Worm (Caenorhabditis elegans) whole organism, L1 larva: ENCODE results near the gene dhs-30.

ENCODE experiments used
- C16A3.4 ChIP-seq: fragments of 150-350 bp; optimal IDR thresholded peaks from 2 replicates; lab custom pipeline; 2014; ENCODE audit warnings: missing biosample characterization, missing genetic modification characterization
- F16B12.6 ChIP-seq: fragments of 150-350 bp; optimal IDR thresholded peaks from 2 replicates; lab custom pipeline; 2014; ENCODE audit warnings: missing biosample characterization, missing genetic modification characterization
- blmp-1 ChIP-seq: fragments of 150-350 bp; optimal IDR thresholded peaks from 2 replicates; lab custom pipeline; 2014; ENCODE audit warnings: missing biosample characterization, missing genetic modification characterization
- ceh-88 ChIP-seq: fragments of 200-800 bp; sonication (Bioruptor generic); IDR thresholded peaks from 2 replicates; pipeline ENCODE4 v1.3.6; 2022; ENCODE audit warnings: missing genetic modification characterization, missing compliant biosample characterization
- ceh-90 ChIP-seq: sonication (generic microtip); optimal IDR thresholded peaks from 2 replicates; lab custom pipeline; 2016; ENCODE audit warnings: missing genetic modification characterization, missing compliant biosample characterization
- efl-1 ChIP-seq, 4 experiments: fragments of 150-350 bp; optimal IDR thresholded peaks in 3 of 4; peaks in 1 of 4; 1 replicate in 1 of 4; 2 replicates in 3 of 4; lab custom pipeline; 2014; ENCODE audit warnings: missing biosample characterization in 2 of 4, missing genetic modification characterization in 2 of 4, missing genetic modification reagents in 2 of 4
- egl-13 ChIP-seq: sonication (generic microtip); optimal IDR thresholded peaks from 2 replicates; lab custom pipeline; 2016; ENCODE audit warnings: missing genotype, missing genetic modification reagents, missing genetic modification characterization, missing compliant biosample characterization
- elt-2 ChIP-seq: sonication (generic microtip); optimal IDR thresholded peaks from 2 replicates; lab custom pipeline; 2016; ENCODE audit warnings: missing genetic modification characterization, mild to moderate bottlenecking, inconsistent platforms, missing compliant biosample characterization, missing genetic modification reagents
- ets-5 ChIP-seq: fragments of 200-800 bp; sonication (Bioruptor generic); IDR thresholded peaks from 2 replicates; pipeline ENCODE4 v1.3.6; 2022; ENCODE audit warnings: missing genetic modification characterization, missing compliant biosample characterization
- fkh-10 ChIP-seq: sonication (generic microtip); optimal IDR thresholded peaks from 2 replicates; lab custom pipeline; 2017; ENCODE audit warnings: missing biosample characterization, missing genetic modification reagents, missing genetic modification characterization
- fkh-4 ChIP-seq: sonication (generic microtip); optimal IDR thresholded peaks from 2 replicates; lab custom pipeline; 2016; ENCODE audit warnings: missing compliant biosample characterization, missing genetic modification characterization, borderline replicate concordance
- fkh-8 ChIP-seq: sonication (generic microtip); optimal IDR thresholded peaks from 2 replicates; lab custom pipeline; 2016; ENCODE audit warnings: mild to moderate bottlenecking, missing genetic modification characterization, missing compliant biosample characterization
- fos-1 ChIP-seq: fragments of 150-350 bp; optimal IDR thresholded peaks from 2 replicates; lab custom pipeline; 2014; ENCODE audit warnings: missing biosample characterization, missing genetic modification characterization
- grh-1 ChIP-seq: fragments of 200-800 bp; sonication (Bioruptor generic); IDR thresholded peaks from 2 replicates; pipeline ENCODE4 v1.3.6; 2022; ENCODE audit warnings: missing genetic modification reagents, missing genetic modification characterization, missing compliant biosample characterization
- hlh-17 ChIP-seq: fragments of 200-800 bp; sonication (Bioruptor generic); optimal IDR thresholded peaks from 2 replicates; lab custom pipeline; 2018; ENCODE audit warnings: missing genetic modification characterization, mild to moderate bottlenecking, missing compliant biosample characterization, moderate library complexity, borderline replicate concordance
- hlh-4 ChIP-seq: sonication (generic microtip); optimal IDR thresholded peaks from 2 replicates; lab custom pipeline; 2016; ENCODE audit warnings: mild to moderate bottlenecking, missing genetic modification characterization, missing compliant biosample characterization
- lin-14 ChIP-seq: fragments of 200-800 bp; sonication (Bioruptor generic); optimal IDR thresholded peaks from 2 replicates; lab custom pipeline; 2018; ENCODE audit warnings: mild to moderate bottlenecking, missing genetic modification characterization, moderate library complexity, missing compliant biosample characterization
- mdl-1 ChIP-seq, 2 experiments: fragments of 150-350 bp; optimal IDR thresholded peaks; 2 replicates each; lab custom pipeline; 2014 to 2017; ENCODE audit warnings: missing biosample characterization in 2 of 2, missing genetic modification characterization in 2 of 2, inconsistent platforms in 1 of 2
- mep-1 ChIP-seq: fragments of 150-350 bp; optimal IDR thresholded peaks from 2 replicates; lab custom pipeline; 2014; ENCODE audit warnings: missing biosample characterization, missing genetic modification characterization
- nhr-19 ChIP-seq: fragments of 200-800 bp; sonication (Bioruptor generic); conservative IDR thresholded peaks from 2 replicates; pipeline ENCODE4 v1.3.6; 2022; ENCODE audit warnings: missing genetic modification characterization, missing compliant biosample characterization
- nhr-71 ChIP-seq: sonication (generic microtip); optimal IDR thresholded peaks from 2 replicates; lab custom pipeline; 2016; ENCODE audit warnings: mild to moderate bottlenecking, missing genetic modification characterization, moderate library complexity, missing compliant biosample characterization
- nhr-84 ChIP-seq: sonication (generic microtip); optimal IDR thresholded peaks from 2 replicates; lab custom pipeline; 2017; ENCODE audit warnings: missing biosample characterization, missing genetic modification characterization
- pag-3 ChIP-seq: sonication (generic microtip); optimal IDR thresholded peaks from 2 replicates; lab custom pipeline; 2017; ENCODE audit warnings: missing genetic modification characterization, mild to moderate bottlenecking, missing compliant biosample characterization, antibody characterized with exemption, borderline replicate concordance; ENCODE audit not compliant: insufficient read depth
- pax-3 ChIP-seq: fragments of 200-800 bp; sonication (Bioruptor generic); optimal IDR thresholded peaks from 2 replicates; lab custom pipeline; 2018; ENCODE audit warnings: mild to moderate bottlenecking, missing genetic modification characterization, moderate library complexity, missing compliant biosample characterization
- skn-1 ChIP-seq: fragments of 150-350 bp; optimal IDR thresholded peaks from 2 replicates; lab custom pipeline; 2014; ENCODE audit warnings: missing biosample characterization, missing genetic modification characterization
- sup-37 ChIP-seq: fragments of 200-800 bp; sonication (Bioruptor generic); optimal IDR thresholded peaks from 2 replicates; lab custom pipeline; 2018; ENCODE audit warnings: mild to moderate bottlenecking, missing genetic modification characterization, missing compliant biosample characterization
- tbx-2 ChIP-seq: sonication (generic microtip); optimal IDR thresholded peaks from 2 replicates; lab custom pipeline; 2016; ENCODE audit warnings: missing genetic modification characterization, missing compliant biosample characterization
- tlp-1 ChIP-seq: fragments of 150-350 bp; optimal IDR thresholded peaks from 2 replicates; lab custom pipeline; 2014; ENCODE audit warnings: missing biosample characterization, missing genetic modification characterization
- unc-86 ChIP-seq: sonication (generic microtip); optimal IDR thresholded peaks from 2 replicates; lab custom pipeline; 2016; ENCODE audit warnings: missing genetic modification characterization, missing compliant biosample characterization
- vab-15 ChIP-seq: sonication (generic microtip); optimal IDR thresholded peaks from 2 replicates; lab custom pipeline; 2017; ENCODE audit warnings: missing genotype, mild to moderate bottlenecking, missing genetic modification characterization, missing compliant biosample characterization
- xbp-1 ChIP-seq: sonication (generic microtip); optimal IDR thresholded peaks from 2 replicates; lab custom pipeline; 2016; ENCODE audit warnings: missing genetic modification characterization, missing compliant biosample characterization
- ztf-11 ChIP-seq, 2 experiments: sonication (generic microtip); optimal IDR thresholded peaks; 2 replicates each; lab custom pipeline; 2016 to 2017; ENCODE audit warnings: missing genetic modification characterization in 2 of 2, missing biosample characterization in 1 of 2, missing compliant biosample characterization in 1 of 2
- ztf-4 ChIP-seq: fragments of 150-350 bp; optimal IDR thresholded peaks from 2 replicates; lab custom pipeline; 2014; ENCODE audit warnings: missing biosample characterization, missing genetic modification characterization

Gene dhs-30

ce11 chrX:17216178-17216577 lies 19.5 kb downstream of the dhs-30 start (continued):
- TF ChIP-seq lin-14 (GFP tag; lab: Kevin White, UChicago) (peak; percentile 81), C16A3.4 (tag; lab: Kevin White, UChicago) (peak; percentile 26), vab-15 (tag; lab: Kevin White, UChicago) (no peak), pag-3 (tag; lab: Kevin White, UChicago) (no peak), mep-1 (tag; lab: Kevin White, UChicago) (no peak), skn-1 (no peak), unc-86 (tag; lab: Kevin White, UChicago) (no peak), sup-37 (GFP tag; lab: Kevin White, UChicago) (no peak), tbx-2 (tag; lab: Kevin White, UChicago) (no peak), grh-1 (GFP tag; lab: Robert Waterston, UW) (no peak)

- no peak for TF ChIP-seq hlh-4 (tag; lab: Kevin White, UChicago)
- no peak for TF ChIP-seq xbp-1 (tag; lab: Kevin White, UChicago)
- no peak for TF ChIP-seq efl-1 (optimal IDR thresholded peaks at IDR 0.05; lab: Kevin White, UChicago)
- peak in 1 of 2 experiments; percentile 19 for TF ChIP-seq efl-1 (GFP tag; optimal IDR thresholded peaks at IDR 0.05 in 1 of 2; lab: Kevin White, UChicago)
- TF ChIP-seq fkh-8 (tag; lab: Kevin White, UChicago) = no peak
- TF ChIP-seq, all 84 proteins: peak for 1
Measured at ce11 chrX:17215753-17216152, 19.9 kb downstream of the dhs-30 start.

DNA sequence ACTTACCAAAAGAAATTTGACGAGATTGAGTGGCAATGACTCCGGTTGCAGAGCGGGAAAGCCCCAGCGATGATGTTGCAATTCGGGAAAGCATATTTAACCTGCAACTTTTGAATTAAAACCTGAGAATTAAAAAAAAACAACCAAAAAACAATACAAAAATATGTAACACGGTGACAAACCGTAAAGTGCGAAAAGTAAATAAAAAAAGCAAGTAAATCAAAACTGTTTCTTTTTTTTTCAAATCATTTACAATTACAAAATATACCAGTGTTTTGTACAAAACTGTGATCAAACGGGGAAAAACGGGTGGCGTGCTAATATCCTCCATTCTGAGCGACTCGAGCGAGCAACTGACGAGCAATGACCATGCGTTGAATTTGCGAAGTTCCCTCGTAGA lies 20.8 kb downstream of the dhs-30 start, which contains the start of gene acdh-10:
Gene acdh-10 (minus strand): TSS at position 101 of the 400 bp plus-strand sequence.
- no peak for TF ChIP-seq pax-3 (tag; lab: Kevin White, UChicago)
- no peak for TF ChIP-seq ztf-11 (tag; optimal IDR thresholded peaks at IDR 0.05; lab: Kevin White, UChicago)
- no peak for TF ChIP-seq C16A3.4 (tag; lab: Kevin White, UChicago)
- no peak for TF ChIP-seq hlh-17 (GFP tag; lab: Kevin White, UChicago)
- TF ChIP-seq ztf-4 (tag; lab: Kevin White, UChicago) = no peak
- TF ChIP-seq fkh-10 (GFP tag; lab: Kevin White, UChicago) = no peak
- TF ChIP-seq ceh-90 (tag; lab: Kevin White, UChicago) = no peak
- TF ChIP-seq tlp-1 (tag; lab: Kevin White, UChicago) = no peak
- no peak for TF ChIP-seq nhr-19 (GFP tag; lab: Robert Waterston, UW)
- TF ChIP-seq fkh-4 (tag; lab: Kevin White, UChicago) = no peak
- TF ChIP-seq nhr-84 = no peak
- no peak for TF ChIP-seq fkh-8 (tag; lab: Kevin White, UChicago)
- TF ChIP-seq mep-1 (tag; lab: Kevin White, UChicago) = no peak
- TF ChIP-seq nhr-71 = no peak
- no peak for TF ChIP-seq elt-2 (tag; lab: Kevin White, UChicago)

- TF ChIP-seq grh-1 (GFP tag; lab: Robert Waterston, UW) = no peak
- TF ChIP-seq blmp-1 (tag; lab: Kevin White, UChicago) = peak; percentile 99
Measured at ce11 chrX:17211513-17211912, 24.1 kb downstream of the dhs-30 start.

DNA sequence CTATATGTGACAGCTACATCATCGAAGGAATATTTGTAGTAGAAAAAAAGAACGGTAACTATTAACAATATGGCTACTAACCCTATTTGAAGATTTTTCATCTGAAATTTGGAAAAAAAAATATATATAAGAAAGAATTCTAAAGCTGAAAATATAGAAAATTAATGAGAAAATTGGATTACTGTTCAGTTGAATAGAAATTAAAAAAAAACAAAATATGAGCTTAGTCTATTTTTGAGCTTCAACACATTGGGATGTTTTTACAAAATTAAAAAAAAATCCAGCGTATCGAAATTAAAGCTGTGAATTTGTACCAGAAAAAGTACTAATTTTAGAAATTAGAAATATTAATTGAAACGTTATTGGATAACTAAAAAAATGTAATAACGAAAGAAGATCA lies 26.4 kb downstream of the dhs-30 start, which contains the start of gene T08G2.2:
Gene T08G2.2 (minus strand): TSS at position 101 of the 400 bp plus-strand sequence.
- TF ChIP-seq ceh-88 (GFP tag; lab: Robert Waterston, UW) = no peak
- no peak for TF ChIP-seq mdl-1 (tag; optimal IDR thresholded peaks at IDR 0.05; lab: Kevin White, UChicago)
- no peak for TF ChIP-seq fkh-10 (GFP tag; lab: Kevin White, UChicago)
- no peak for TF ChIP-seq egl-13 (tag; lab: Kevin White, UChicago)
- no peak for TF ChIP-seq ets-5 (GFP tag; lab: Robert Waterston, UW)
- TF ChIP-seq F16B12.6 (tag; lab: Kevin White, UChicago) = no peak
- no peak for TF ChIP-seq fos-1 (tag; lab: Kevin White, UChicago)
